Worm (Caenorhabditis elegans) whole organism, L1 larva: ENCODE data around the gene pinn-4.

ENCODE experiments used
- blmp-1 ChIP-seq: fragments of 150-350 bp; optimal IDR thresholded peaks from 2 replicates; lab custom pipeline; 2014; ENCODE audit warnings: missing biosample characterization, missing genetic modification characterization
- egl-27 ChIP-seq, 2 experiments: fragments of 150-350 bp in 1 of 2; sonication (generic microtip); optimal IDR thresholded peaks; 3 replicates each; lab custom pipeline; 2017 to 2018; ENCODE audit warnings: missing biosample characterization in 2 of 2, missing genetic modification characterization in 2 of 2, missing genetic modification reagents in 2 of 2
- elt-2 ChIP-seq: sonication (generic microtip); optimal IDR thresholded peaks from 2 replicates; lab custom pipeline; 2016; ENCODE audit warnings: missing genetic modification characterization, mild to moderate bottlenecking, inconsistent platforms, missing compliant biosample characterization, missing genetic modification reagents
- elt-3 ChIP-seq, 6 experiments: fragments of 150-350 bp in 1 of 6; sonication (generic microtip); optimal IDR thresholded peaks; 2 replicates each; lab custom pipeline; 2017 to 2018; ENCODE audit warnings: missing biosample characterization in 6 of 6, missing genetic modification characterization in 6 of 6, inconsistent platforms in 1 of 6
- jun-1 ChIP-seq: fragments of 150-350 bp; optimal IDR thresholded peaks from 2 replicates; lab custom pipeline; 2014; ENCODE audit warnings: missing biosample characterization, missing genetic modification reagents, missing genetic modification characterization
- lin-15B ChIP-seq: fragments of 150-350 bp; sonication (generic microtip); optimal IDR thresholded peaks from 3 replicates; lab custom pipeline; 2014; ENCODE audit warnings: missing biosample characterization, missing genetic modification characterization
- nhr-11 ChIP-seq: fragments of 150-350 bp; optimal IDR thresholded peaks from 2 replicates; lab custom pipeline; 2014; ENCODE audit warnings: missing biosample characterization, missing genetic modification characterization
- nhr-19 ChIP-seq: fragments of 200-800 bp; sonication (Bioruptor generic); conservative IDR thresholded peaks from 2 replicates; pipeline ENCODE4 v1.3.6; 2022; ENCODE audit warnings: missing genetic modification characterization, missing compliant biosample characterization
- unc-130 ChIP-seq: fragments of 150-350 bp; optimal IDR thresholded peaks from 2 replicates; lab custom pipeline; 2017; ENCODE audit warnings: missing biosample characterization, missing genetic modification characterization, inconsistent platforms
- unc-62 ChIP-seq: fragments of 150-350 bp; optimal IDR thresholded peaks from 2 replicates; lab custom pipeline; 2014; ENCODE audit warnings: missing biosample characterization, missing genetic modification reagents, missing genetic modification characterization

DNA sequence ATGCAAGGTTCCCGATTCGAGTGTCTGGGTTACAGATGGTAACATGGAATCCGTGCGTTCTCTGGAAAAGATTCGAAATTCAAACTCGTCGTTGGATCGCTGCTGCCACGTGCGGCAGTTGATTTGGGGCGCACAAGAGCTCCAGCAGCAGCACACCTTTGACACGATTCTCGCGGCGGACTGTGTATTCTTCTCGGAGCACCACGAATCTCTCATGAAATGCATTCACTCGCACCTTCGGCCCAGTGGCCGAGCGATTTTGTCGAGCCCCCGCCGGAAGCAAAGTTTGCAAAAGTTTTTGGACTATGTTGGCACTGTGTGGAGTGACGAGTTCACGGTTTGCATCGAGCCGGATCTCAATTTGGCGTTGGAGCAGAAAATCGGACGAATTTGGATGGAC, 13.8 kb downstream of the pinn-4 start:
- TF ChIP-seq nhr-19 (GFP tag; lab: Robert Waterston, UW): no peak
- no peak for TF ChIP-seq blmp-1 (tag; lab: Kevin White, UChicago)
- no peak for TF ChIP-seq nhr-11 (tag; lab: Kevin White, UChicago)
- no peak for TF ChIP-seq jun-1 (tag; lab: Kevin White, UChicago)
- no peak for TF ChIP-seq elt-3 (tag; optimal IDR thresholded peaks at IDR 0.05; lab: Kevin White, UChicago)
- no peak for TF ChIP-seq lin-15B (tag; lab: Kevin White, UChicago)
- no peak for TF ChIP-seq unc-130 (tag; lab: Kevin White, UChicago)
- no peak for TF ChIP-seq unc-62
- TF ChIP-seq elt-2 (tag; lab: Kevin White, UChicago): no peak
- no peak for TF ChIP-seq egl-27 (tag; optimal IDR thresholded peaks at IDR 0.05; lab: Kevin White, UChicago)
